Fruit fly (Drosophila melanogaster) whole organism, adult: Measurements from ENCODE around the gene fray.

ENCODE experiments used
- CG11617 ChIP-seq: fragments of 200-800 bp; sonication (Bioruptor generic); optimal IDR thresholded peaks from 2 replicates; lab custom pipeline; 2017; ENCODE audit warnings: mild to moderate bottlenecking, missing biosample characterization, missing genetic modification reagents, missing genetic modification characterization
- CG12768 ChIP-seq: fragments of 200-800 bp; sonication (Bioruptor generic); optimal IDR thresholded peaks from 2 replicates; lab custom pipeline; 2017; ENCODE audit warnings: missing biosample characterization, missing genetic modification characterization, mild to moderate bottlenecking, moderate library complexity, missing genetic modification reagents
- CG14711 ChIP-seq: fragments of 200-800 bp; sonication (Bioruptor generic); optimal IDR thresholded peaks from 2 replicates; lab custom pipeline; 2018; ENCODE audit warnings: missing biosample characterization, mild to moderate bottlenecking, missing genetic modification characterization, moderate library complexity
- CG1620 ChIP-seq: fragments of 200-800 bp; sonication (Bioruptor generic); optimal IDR thresholded peaks from 2 replicates; lab custom pipeline; 2016; ENCODE audit warnings: missing biosample characterization, missing genetic modification characterization
- CG33017 ChIP-seq: fragments of 200-800 bp; sonication (Bioruptor generic); optimal IDR thresholded peaks from 2 replicates; lab custom pipeline; 2018; ENCODE audit warnings: missing biosample characterization, mild to moderate bottlenecking, missing genetic modification characterization, moderate library complexity
- CG5204 ChIP-seq: fragments of 200-800 bp; sonication (Bioruptor generic); optimal IDR thresholded peaks from 2 replicates; lab custom pipeline; 2016; ENCODE audit warnings: missing biosample characterization, missing genetic modification characterization
- CG7045 ChIP-seq: fragments of 200-800 bp; sonication (Bioruptor generic); optimal IDR thresholded peaks from 2 replicates; lab custom pipeline; 2017; ENCODE audit warnings: missing biosample characterization, mild to moderate bottlenecking, missing genetic modification characterization
- CG7101 ChIP-seq: fragments of 200-800 bp; sonication (Bioruptor generic); optimal IDR thresholded peaks from 2 replicates; lab custom pipeline; 2018; ENCODE audit warnings: missing biosample characterization, mild to moderate bottlenecking, missing genetic modification characterization, moderate library complexity
- Clk ChIP-seq: fragments of 200-800 bp; sonication (Bioruptor generic); optimal IDR thresholded peaks from 2 replicates; lab custom pipeline; 2017; ENCODE audit warnings: missing biosample characterization, missing genetic modification characterization
- Crg-1 ChIP-seq: fragments of 200-800 bp; sonication (Bioruptor generic); optimal IDR thresholded peaks from 2 replicates; lab custom pipeline; 2016; ENCODE audit warnings: missing biosample characterization, missing genetic modification characterization
- Hr96 ChIP-seq: fragments of 200-800 bp; sonication (Bioruptor generic); optimal IDR thresholded peaks from 2 replicates; lab custom pipeline; 2016; ENCODE audit warnings: missing biosample characterization, missing genetic modification characterization
- Mnt ChIP-seq: fragments of 200-800 bp; sonication (Bioruptor generic); optimal IDR thresholded peaks from 2 replicates; lab custom pipeline; 2016; ENCODE audit warnings: missing biosample characterization, mild to moderate bottlenecking, missing genetic modification characterization
- bab1 ChIP-seq: fragments of 200-800 bp; sonication (Bioruptor generic); optimal IDR thresholded peaks from 3 replicates; lab custom pipeline; 2019; ENCODE audit warnings: missing biosample characterization, mild to moderate bottlenecking, missing genetic modification characterization, moderate library complexity
- cnc ChIP-seq, 2 experiments: fragments of >200 bp; optimal IDR thresholded peaks; 2 replicates each; lab custom pipeline; 2017
- kay ChIP-seq: fragments of 200-800 bp; sonication (Bioruptor generic); peaks from one replicate; lab custom pipeline; 2016; ENCODE audit warnings: missing biosample characterization, missing genetic modification characterization, borderline replicate concordance
- ovo ChIP-seq: fragments of 200-800 bp; sonication (Bioruptor generic); optimal IDR thresholded peaks from 2 replicates; lab custom pipeline; 2016; ENCODE audit warnings: missing biosample characterization, missing genetic modification characterization
- pad ChIP-seq: fragments of 200-800 bp; sonication (Bioruptor generic); optimal IDR thresholded peaks from 3 replicates; lab custom pipeline; 2017; ENCODE audit warnings: missing biosample characterization, missing genetic modification characterization, mild to moderate bottlenecking, moderate library complexity, missing genetic modification reagents
- tj ChIP-seq: fragments of 200-800 bp; sonication (Bioruptor generic); optimal IDR thresholded peaks from 3 replicates; lab custom pipeline; 2017; ENCODE audit warnings: missing biosample characterization, mild to moderate bottlenecking, missing genetic modification characterization, moderate library complexity
- toe ChIP-seq: fragments of 200-800 bp; sonication (Bioruptor generic); optimal IDR thresholded peaks from 2 replicates; lab custom pipeline; 2016; ENCODE audit warnings: missing biosample characterization, missing genetic modification characterization

Gene fray

DNA sequence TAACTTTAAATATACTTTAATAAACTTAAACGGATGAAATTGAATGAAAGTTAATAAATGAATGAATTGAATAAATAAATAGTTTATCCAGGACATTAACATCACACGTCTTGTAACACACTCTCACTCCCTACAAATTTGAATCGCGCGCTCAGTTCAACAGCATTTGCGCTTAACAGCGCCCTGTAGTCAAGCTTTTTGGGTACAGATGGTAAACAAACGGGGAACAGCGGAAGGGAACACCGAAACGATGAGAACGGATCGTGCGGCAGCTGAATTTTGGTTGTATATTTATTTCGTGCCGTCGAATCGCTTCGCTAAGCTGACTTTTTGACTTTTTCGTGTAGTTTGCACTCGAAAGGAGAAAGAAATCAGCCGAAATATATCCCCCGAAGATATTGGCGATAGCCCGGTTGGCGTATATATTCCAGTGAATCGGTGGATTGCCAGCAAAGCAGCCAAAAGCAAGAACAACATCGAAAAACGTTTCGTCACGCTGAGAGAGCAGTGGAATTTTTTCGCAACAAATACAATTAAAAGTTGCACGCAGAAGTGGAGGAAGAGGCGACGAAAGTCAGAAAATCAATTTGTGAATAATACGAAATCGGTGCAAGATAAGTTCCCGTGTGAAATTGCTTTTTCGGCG is at the start of gene fray, which contains the start of gene CG7694:
Gene fray, plus strand, starts transcription at position 247 of the 646 bp plus-strand sequence.
Gene CG7694, plus strand, starts transcription at position 247 of the 646 bp plus-strand sequence.
- TF ChIP-seq toe (GFP tag; lab: Kevin White, UChicago) (no peak), Mnt (GFP tag; lab: Kevin White, UChicago) (peak; percentile 3), cnc (optimal IDR thresholded peaks at IDR 0.05; lab: Kevin White, UChicago) (peak; percentile 67 to 91), Crg-1 (GFP tag; lab: Kevin White, UChicago) (no peak), CG33017 (tag; lab: Kevin White, UChicago) (peak; percentile 5), kay (no peak), CG11617 (GFP tag; lab: Kevin White, UChicago) (no peak), CG5204 (GFP tag; lab: Kevin White, UChicago) (no peak), pad (no peak), tj (no peak), CG7045 (GFP tag; lab: Kevin White, UChicago) (no peak), bab1 (GFP tag; lab: Kevin White, UChicago) (peak; percentile 37), Hr96 (no peak), CG1620 (GFP tag; lab: Kevin White, UChicago) (no peak), CG14711 (tag; lab: Kevin White, UChicago) (no peak)

DNA sequence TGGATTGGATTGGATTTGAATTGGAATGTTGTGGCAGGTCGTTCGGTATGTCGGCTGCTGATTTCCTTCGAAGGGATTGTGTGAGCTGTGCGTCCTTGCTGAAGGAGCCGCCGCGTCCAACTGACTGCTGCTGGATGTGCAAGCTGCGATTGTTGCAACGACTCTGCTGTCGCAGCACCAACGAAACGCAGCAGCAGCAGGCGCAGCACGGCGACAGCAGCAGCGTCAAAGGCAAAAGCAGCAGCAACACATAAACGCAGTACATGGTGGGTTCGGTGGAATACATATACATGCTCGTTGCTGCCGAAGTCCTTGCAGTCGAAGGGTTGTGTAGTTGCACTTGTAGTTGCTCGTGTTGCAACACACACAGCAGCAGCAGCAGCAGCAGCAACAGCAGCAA is 27.4 kb upstream of the fray start, which contains the start of gene fru:
Gene fru, minus strand, starts transcription at position 101 of the 400 bp plus-strand sequence.
- no peak for TF ChIP-seq CG12768
- TF ChIP-seq CG11617 (GFP tag; lab: Kevin White, UChicago) = no peak
- no peak for TF ChIP-seq Crg-1 (GFP tag; lab: Kevin White, UChicago)

DNA sequence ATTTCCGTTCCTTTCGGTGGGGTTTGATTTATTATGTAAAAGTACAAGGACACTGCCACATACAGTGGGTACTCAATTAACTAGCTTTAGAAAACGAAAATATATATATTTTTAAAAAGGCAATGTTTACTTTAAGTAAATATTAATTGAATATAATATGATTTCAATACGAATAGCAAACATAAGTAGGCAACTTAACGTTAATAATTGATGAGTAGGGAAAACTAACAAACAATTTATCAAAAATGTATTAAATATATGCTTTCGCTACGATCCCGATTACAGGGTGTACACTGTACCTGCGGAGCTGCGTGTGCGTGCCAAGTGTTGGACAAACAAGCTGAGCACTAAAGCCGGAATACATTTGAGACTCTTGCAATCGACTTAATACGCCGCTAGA is 26.7 kb upstream of the fray start:
- TF ChIP-seq CG1620 (GFP tag; lab: Kevin White, UChicago) = no peak
- no peak for TF ChIP-seq tj
- TF ChIP-seq CG33017 (tag; lab: Kevin White, UChicago) = peak; percentile 83
- peak; percentile 39 for TF ChIP-seq CG14711 (tag; lab: Kevin White, UChicago)
- peak; percentile 75 for TF ChIP-seq CG7045 (GFP tag; lab: Kevin White, UChicago)
- TF ChIP-seq CG12768 = peak; percentile 53
- no peak for TF ChIP-seq ovo (GFP tag; lab: Kevin White, UChicago)
- peak; percentile 60 for TF ChIP-seq Clk (GFP tag; lab: Kevin White, UChicago)
- no peak for TF ChIP-seq cnc (optimal IDR thresholded peaks at IDR 0.05; lab: Kevin White, UChicago)
- no peak for TF ChIP-seq pad
- TF ChIP-seq bab1 (GFP tag; lab: Kevin White, UChicago) = no peak
- TF ChIP-seq Mnt (GFP tag; lab: Kevin White, UChicago) = no peak
- no peak for TF ChIP-seq Crg-1 (GFP tag; lab: Kevin White, UChicago)
- no peak for TF ChIP-seq Hr96
- TF ChIP-seq CG11617 (GFP tag; lab: Kevin White, UChicago) = peak; percentile 22
- peak; percentile 23 for TF ChIP-seq toe (GFP tag; lab: Kevin White, UChicago)
- TF ChIP-seq CG5204 (GFP tag; lab: Kevin White, UChicago) = peak; percentile 28
- TF ChIP-seq CG7101 (tag; lab: Kevin White, UChicago) = peak; percentile 53

DNA sequence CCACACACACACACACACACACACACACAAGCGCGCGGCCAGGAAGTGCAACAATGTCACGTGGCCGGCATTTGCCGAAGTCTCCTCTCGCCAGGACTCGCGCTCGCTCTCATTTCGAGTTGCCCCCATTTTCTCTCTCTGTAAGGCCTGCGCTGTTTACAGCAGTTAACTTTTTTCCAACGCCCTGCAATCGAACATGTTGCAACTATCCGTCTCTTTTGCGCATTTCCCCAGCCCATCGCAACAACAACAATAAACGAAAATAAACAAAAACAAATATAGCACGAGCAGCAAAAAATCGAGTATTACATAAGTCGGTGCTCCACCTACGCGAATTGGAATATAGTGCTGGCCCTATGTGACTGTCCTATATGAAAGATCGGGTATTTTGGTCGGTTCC is 25.9 kb upstream of the fray start:
- TF ChIP-seq CG5204 (GFP tag; lab: Kevin White, UChicago) (no peak), pad (peak; percentile 79), CG1620 (GFP tag; lab: Kevin White, UChicago) (no peak), CG7045 (GFP tag; lab: Kevin White, UChicago) (no peak)

DNA sequence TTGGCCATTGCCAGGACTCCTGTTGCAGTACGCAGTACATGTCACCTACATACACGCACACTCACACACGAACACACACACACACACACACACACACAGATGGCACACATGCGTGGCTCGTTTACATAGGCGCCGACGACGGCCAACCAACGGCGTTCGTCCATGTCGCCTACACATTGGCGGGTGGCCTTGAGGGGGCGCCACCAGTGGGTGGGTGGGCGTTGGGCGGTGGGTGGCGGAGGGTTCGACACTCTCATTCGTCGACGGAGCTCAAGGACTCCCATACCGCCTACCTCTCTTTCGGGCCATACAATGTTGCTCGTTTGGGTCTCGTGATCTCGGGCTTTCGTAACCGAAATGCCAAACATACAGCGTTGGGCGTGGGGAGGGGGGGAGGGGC is 24.1 kb upstream of the fray start:
- no peak for TF ChIP-seq CG33017 (tag; lab: Kevin White, UChicago)
- TF ChIP-seq Clk (GFP tag; lab: Kevin White, UChicago) = no peak
- no peak for TF ChIP-seq kay
- TF ChIP-seq pad = peak; percentile 36
- no peak for TF ChIP-seq CG14711 (tag; lab: Kevin White, UChicago)

DNA sequence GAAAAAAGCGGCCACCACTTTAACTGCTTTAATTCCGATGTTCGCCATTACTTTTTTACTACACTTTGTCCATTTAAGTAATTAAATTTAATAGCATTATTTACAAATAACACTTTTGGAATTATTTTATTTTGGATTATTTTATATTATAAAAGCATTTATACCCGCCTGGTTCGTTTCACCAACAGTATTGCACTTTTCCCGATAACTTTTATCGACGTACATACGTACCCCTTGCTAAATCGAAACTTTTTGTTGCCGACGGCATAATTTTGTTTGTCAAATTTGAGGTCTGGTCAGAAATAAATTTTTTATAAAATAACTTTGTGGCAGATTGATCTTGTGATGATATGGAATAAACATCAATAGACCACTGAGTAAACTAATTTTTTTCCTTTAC is 13.3 kb upstream of the fray start, which contains the start of gene CG7691:
Gene CG7691, plus strand, starts transcription at position 301 of the 400 bp plus-strand sequence.
- TF ChIP-seq Crg-1 (GFP tag; lab: Kevin White, UChicago) (no peak), CG12768 (no peak)

DNA sequence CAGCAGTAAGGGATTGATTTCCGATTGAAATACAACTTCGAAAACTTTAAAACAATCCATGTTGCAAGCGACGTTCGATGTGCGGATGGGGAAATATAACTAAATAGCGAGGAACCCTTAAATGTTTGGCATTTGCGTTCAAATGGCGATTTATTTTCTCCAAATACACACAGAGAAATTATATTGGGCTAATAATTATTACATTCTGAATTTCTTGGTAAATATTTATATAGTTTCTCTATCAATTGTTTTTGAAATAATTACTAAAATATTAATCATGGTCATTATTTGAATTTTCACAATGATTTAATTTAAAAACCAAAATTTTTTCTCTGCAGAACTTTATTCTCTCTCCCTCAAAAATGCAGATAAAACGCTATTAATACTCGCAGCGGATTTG is 7.8 kb upstream of the fray start, which contains the start of the genes CG43210 and hemo:
Gene CG43210, minus strand, starts transcription at position 101 of the 400 bp plus-strand sequence.
Gene hemo, minus strand, starts transcription at position 101 of the 400 bp plus-strand sequence.
- TF ChIP-seq CG33017 (tag; lab: Kevin White, UChicago) = no peak
- TF ChIP-seq Hr96 = no peak
- no peak for TF ChIP-seq CG7101 (tag; lab: Kevin White, UChicago)
- TF ChIP-seq bab1 (GFP tag; lab: Kevin White, UChicago) = no peak
- TF ChIP-seq CG11617 (GFP tag; lab: Kevin White, UChicago) = no peak
- TF ChIP-seq Crg-1 (GFP tag; lab: Kevin White, UChicago) = no peak
- no peak for TF ChIP-seq kay
- TF ChIP-seq Mnt (GFP tag; lab: Kevin White, UChicago) = no peak
- no peak for TF ChIP-seq Clk (GFP tag; lab: Kevin White, UChicago)
- TF ChIP-seq CG14711 (tag; lab: Kevin White, UChicago) = no peak
